Worm (Caenorhabditis elegans): Measurements from ENCODE around the gene srw-66.
"Not testable (repeated sequence)": the region's sequence is repeated elsewhere in the genome, so short reads cannot be mapped to it uniquely, and the experiment has no call there.

The srw-66 gene

ce11 chrII:1295776-1296175, 24.1 kb upstream of the srw-66 start, which contains the start of gene Y57G7A.2:
Y57G7A.2 (plus strand) TSS chrII:1296076.
- TF ChIP-seq ceh-14 (tag; optimal IDR thresholded peaks at IDR 0.05): no peak
- TF ChIP-seq C38D4.7 (GFP tag; optimal IDR thresholded peaks at IDR 0.05): no peak
- TF ChIP-seq ets-4 (tag; optimal IDR thresholded peaks at IDR 0.05): no peak
- no peak for TF ChIP-seq fkh-10 (GFP tag; optimal IDR thresholded peaks at IDR 0.05)
- TF ChIP-seq lim-6 (tag; optimal IDR thresholded peaks at IDR 0.05): no peak
- TF ChIP-seq elt-4 (tag; optimal IDR thresholded peaks at IDR 0.05): no peak
- no peak for TF ChIP-seq hlh-8 (tag; optimal IDR thresholded peaks at IDR 0.05)
- no peak for TF ChIP-seq ceh-2 (tag; optimal IDR thresholded peaks at IDR 0.05)
- no peak for TF ChIP-seq tbx-7 (tag; optimal IDR thresholded peaks at IDR 0.05)

- TF ChIP-seq hlh-15 (tag; optimal IDR thresholded peaks at IDR 0.05) (no peak), ceh-22 (tag; optimal IDR thresholded peaks at IDR 0.05) (no peak), ceh-30 (tag; optimal IDR thresholded peaks at IDR 0.05) (no peak), lim-6 (tag; optimal IDR thresholded peaks at IDR 0.05) (no peak), lin-11 (tag; optimal IDR thresholded peaks at IDR 0.05) (no peak), ref-2 (tag; optimal IDR thresholded peaks at IDR 0.05) (no peak), Y22D7AL.16 (tag; optimal IDR thresholded peaks at IDR 0.05) (no peak), nhr-11 (tag; optimal IDR thresholded peaks at IDR 0.05) (no peak), ceh-19 (GFP tag; optimal IDR thresholded peaks at IDR 0.05) (no peak), eyg-1 (tag; optimal IDR thresholded peaks at IDR 0.05) (no peak), ama-1 (optimal IDR thresholded peaks at IDR 0.05) (no peak)
Measured at ce11 chrII:1293157-1293556, 21.4 kb upstream of the srw-66 start, which contains the start of gene srz-64. srz-64 (minus strand) TSS chrII:1293257.

ce11 chrII:1285514-1285913, 13.8 kb upstream of the srw-66 start, which contains the start of the genes Y57G7A.6 and Y57G7A.3:
Y57G7A.6 (minus strand) TSS chrII:1285614.
Y57G7A.3 (plus strand) TSS chrII:1285782.
- no peak for TF ChIP-seq che-1 (tag; optimal IDR thresholded peaks at IDR 0.05)
- TF ChIP-seq tbx-7 (tag; optimal IDR thresholded peaks at IDR 0.05): no peak
- TF ChIP-seq ceh-2 (tag; optimal IDR thresholded peaks at IDR 0.05): no peak
- TF ChIP-seq ceh-34 (tag; optimal IDR thresholded peaks at IDR 0.05): no peak
- no peak for TF ChIP-seq dve-1 (tag; optimal IDR thresholded peaks at IDR 0.05)
- no peak for TF ChIP-seq Y22D7AL.16 (tag; optimal IDR thresholded peaks at IDR 0.05)
- TF ChIP-seq hlh-30 (tag; optimal IDR thresholded peaks at IDR 0.05; ENCODE audit: insufficient read depth): no peak
- TF ChIP-seq pqm-1 (tag; optimal IDR thresholded peaks at IDR 0.05): no peak
- no peak for TF ChIP-seq ceh-22 (tag; optimal IDR thresholded peaks at IDR 0.05)
- no peak for TF ChIP-seq unc-55 (GFP tag; optimal IDR thresholded peaks at IDR 0.05)
- no peak for TF ChIP-seq T23F11.4 (GFP tag; optimal IDR thresholded peaks at IDR 0.05)

ce11 chrII:1284985-1285384, 13.3 kb upstream of the srw-66 start:
- TF ChIP-seq ceh-18 (tag; optimal IDR thresholded peaks at IDR 0.05): no peak
- TF ChIP-seq ceh-6 (GFP tag; optimal IDR thresholded peaks at IDR 0.05): no peak
- no peak for TF ChIP-seq sox-2 (GFP tag; IDR thresholded peaks at IDR 0.05)
- no peak for TF ChIP-seq pat-9 (tag; optimal IDR thresholded peaks at IDR 0.05)
- TF ChIP-seq ceh-30 (tag; optimal IDR thresholded peaks at IDR 0.05): no peak
- TF ChIP-seq F13H6.1 (tag; optimal IDR thresholded peaks at IDR 0.05): no peak
- TF ChIP-seq madf-2 (tag; optimal IDR thresholded peaks at IDR 0.05): no peak
- no peak for TF ChIP-seq C08G9.2 (tag; optimal IDR thresholded peaks at IDR 0.05)
- TF ChIP-seq pha-2 (tag; optimal IDR thresholded peaks at IDR 0.05): no peak
- no peak for TF ChIP-seq T23F11.4 (GFP tag; optimal IDR thresholded peaks at IDR 0.05)
- TF ChIP-seq C38D4.7 (GFP tag; optimal IDR thresholded peaks at IDR 0.05): no peak

- TF ChIP-seq npax-4 (tag; optimal IDR thresholded peaks at IDR 0.05); ceh-45 (GFP tag; IDR thresholded peaks at IDR 0.05); madf-2 (tag; optimal IDR thresholded peaks at IDR 0.05): not testable (repeated sequence)
Measured at ce11 chrII:1278350-1278749, 6.6 kb upstream of the srw-66 start, which contains the start of gene srz-63. srz-63 (plus strand) TSS chrII:1278650.
